Fruit fly (Drosophila melanogaster) whole organism, embryonic: Measurements from ENCODE around the gene Spn28B.

Source experiments
- Antp ChIP-seq: fragments of 200-800 bp; sonication (Bioruptor generic); optimal IDR thresholded peaks from 3 replicates; lab custom pipeline; 2016; ENCODE audit warnings: missing biosample characterization, missing genetic modification characterization
- Asciz ChIP-seq: fragments of 200-800 bp; sonication (Bioruptor generic); optimal IDR thresholded peaks from 2 replicates; lab custom pipeline; 2017; ENCODE audit warnings: missing biosample characterization, mild to moderate bottlenecking, missing genetic modification characterization, missing genetic modification reagents
- Atf-2 ChIP-seq: fragments of 200-800 bp; sonication (Bioruptor generic); optimal IDR thresholded peaks from 2 replicates; lab custom pipeline; 2016; ENCODE audit warnings: missing biosample characterization, missing genetic modification characterization
- Atf6 ChIP-seq: fragments of 200-800 bp; sonication (Bioruptor generic); IDR thresholded peaks from 2 replicates; pipeline ENCODE4 v1.3.6; 2022; ENCODE audit warnings: missing biosample characterization, missing genetic modification characterization
- CG11456 ChIP-seq: fragments of 200-800 bp; sonication (Bioruptor generic); IDR thresholded peaks from 3 replicates; pipeline ENCODE4 v1.3.6; 2022; ENCODE audit warnings: missing biosample characterization, missing genetic modification characterization
- CG12659 ChIP-seq: fragments of 200-800 bp; sonication (Bioruptor generic); optimal IDR thresholded peaks from 3 replicates; lab custom pipeline; 2017; ENCODE audit warnings: mild to moderate bottlenecking, missing biosample characterization, missing genetic modification reagents, missing genetic modification characterization
- CG1529 ChIP-seq: fragments of 200-800 bp; sonication (Bioruptor generic); optimal IDR thresholded peaks from 3 replicates; lab custom pipeline; 2018; ENCODE audit warnings: missing biosample characterization, missing genetic modification characterization
- CG15601 ChIP-seq: fragments of 200-800 bp; sonication (Bioruptor generic); optimal IDR thresholded peaks from 3 replicates; lab custom pipeline; 2019; ENCODE audit warnings: missing biosample characterization, mild to moderate bottlenecking, missing genetic modification characterization, moderate library complexity
- CG1603 ChIP-seq: fragments of 200-800 bp; sonication (Bioruptor generic); optimal IDR thresholded peaks from 2 replicates; lab custom pipeline; 2019; ENCODE audit warnings: missing biosample characterization, mild to moderate bottlenecking, missing genetic modification characterization, moderate library complexity
- CG17568 ChIP-seq: fragments of 200-800 bp; sonication (Bioruptor generic); optimal IDR thresholded peaks from 2 replicates; lab custom pipeline; 2018; ENCODE audit warnings: missing biosample characterization, mild to moderate bottlenecking, missing genetic modification characterization, moderate library complexity
- CG17829 ChIP-seq: fragments of 200-800 bp; optimal IDR thresholded peaks from 2 replicates; lab custom pipeline; 2019; ENCODE audit warnings: missing biosample characterization, mild to moderate bottlenecking, missing genetic modification characterization, moderate library complexity
- CG2712 ChIP-seq: fragments of 200-800 bp; optimal IDR thresholded peaks from 3 replicates; lab custom pipeline; 2019; ENCODE audit warnings: missing biosample characterization, mild to moderate bottlenecking, missing genetic modification characterization, moderate library complexity
- CG32772 ChIP-seq: fragments of 200-800 bp; sonication (Bioruptor generic); IDR thresholded peaks from 2 replicates; pipeline ENCODE4 v1.3.6; 2022; ENCODE audit warnings: missing biosample characterization, missing genetic modification characterization
- CG33557 ChIP-seq: fragments of 200-800 bp; sonication (Bioruptor generic); optimal IDR thresholded peaks from 2 replicates; lab custom pipeline; 2019; ENCODE audit warnings: missing biosample characterization, mild to moderate bottlenecking, missing genetic modification characterization, moderate library complexity
- CG3995 ChIP-seq: fragments of 200-800 bp; sonication (Bioruptor generic); optimal IDR thresholded peaks from 3 replicates; lab custom pipeline; 2016; ENCODE audit warnings: missing biosample characterization, missing genetic modification characterization
- CG6854 ChIP-seq: fragments of 200-800 bp; sonication (Bioruptor generic); optimal IDR thresholded peaks from 3 replicates; lab custom pipeline; 2017; ENCODE audit warnings: missing biosample characterization, mild to moderate bottlenecking, missing genetic modification characterization
- CG7372 ChIP-seq: fragments of 200-800 bp; sonication (Bioruptor generic); IDR thresholded peaks from 2 replicates; pipeline ENCODE4 v1.3.6; 2022; ENCODE audit warnings: missing biosample characterization, missing genetic modification characterization
- CG7556 ChIP-seq: fragments of 200-800 bp; sonication (Bioruptor generic); optimal IDR thresholded peaks from 2 replicates; lab custom pipeline; 2017; ENCODE audit warnings: missing biosample characterization, mild to moderate bottlenecking, missing genetic modification characterization
- CG8359 ChIP-seq: fragments of 200-800 bp; sonication (Bioruptor generic); optimal IDR thresholded peaks from 2 replicates; lab custom pipeline; 2017; ENCODE audit warnings: missing biosample characterization, mild to moderate bottlenecking, missing genetic modification characterization, borderline replicate concordance
- Camta ChIP-seq: fragments of 200-800 bp; sonication (Bioruptor generic); optimal IDR thresholded peaks from 2 replicates; lab custom pipeline; 2016; ENCODE audit warnings: missing biosample characterization, missing genetic modification characterization
- D19A ChIP-seq: fragments of 200-800 bp; optimal IDR thresholded peaks from 3 replicates; lab custom pipeline; 2019; ENCODE audit warnings: missing biosample characterization, mild to moderate bottlenecking, missing genetic modification characterization, moderate library complexity
- Dll ChIP-seq: fragments of 200-800 bp; sonication (Bioruptor generic); IDR thresholded peaks from 4 replicates; pipeline ENCODE4 v1.3.6; 2022; ENCODE audit warnings: missing biosample characterization, missing genetic modification characterization; ENCODE audit not compliant: partially characterized antibody
- GATAe ChIP-seq: fragments of 200-800 bp; sonication (Bioruptor generic); conservative IDR thresholded peaks from 2 replicates; pipeline ENCODE4 v1.3.6; 2022; ENCODE audit warnings: missing biosample characterization, missing genetic modification characterization
- HHEX ChIP-seq: fragments of 200-800 bp; sonication (Bioruptor generic); optimal IDR thresholded peaks from 3 replicates; lab custom pipeline; 2017; ENCODE audit warnings: missing biosample characterization, mild to moderate bottlenecking, missing genetic modification characterization, missing genetic modification reagents
- HLH4C ChIP-seq: fragments of 200-800 bp; sonication (Bioruptor generic); IDR thresholded peaks from 3 replicates; pipeline ENCODE4 v1.3.6; 2022; ENCODE audit warnings: missing biosample characterization, missing genetic modification characterization; ENCODE audit not compliant: partially characterized antibody
- Hmr ChIP-seq: fragments of 200-800 bp; sonication (Bioruptor generic); optimal IDR thresholded peaks from 3 replicates; lab custom pipeline; 2017; ENCODE audit warnings: mild to moderate bottlenecking, missing biosample characterization, missing genetic modification reagents, missing genetic modification characterization
- Hmx ChIP-seq: fragments of 200-800 bp; sonication (Bioruptor generic); optimal IDR thresholded peaks from 2 replicates; lab custom pipeline; 2016; ENCODE audit warnings: missing biosample characterization, missing genetic modification characterization
- Hr39 ChIP-seq: fragments of >200 bp; optimal IDR thresholded peaks from 2 replicates; lab custom pipeline; 2017
- Med ChIP-seq: fragments of 200-800 bp; sonication (Bioruptor generic); peaks from one replicate; lab custom pipeline; 2016; ENCODE audit warnings: missing biosample characterization, missing genetic modification characterization, mild to moderate bottlenecking, inconsistent platforms, moderate library complexity
- NK7.1 ChIP-seq: fragments of 200-800 bp; sonication (Bioruptor generic); optimal IDR thresholded peaks from 3 replicates; lab custom pipeline; 2016; ENCODE audit warnings: missing biosample characterization, missing genetic modification characterization
- Opbp ChIP-seq: fragments of 200-800 bp; sonication (Bioruptor generic); IDR thresholded peaks from 3 replicates; pipeline ENCODE4 v1.3.6; 2022; ENCODE audit warnings: missing biosample characterization, missing genetic modification characterization; ENCODE audit not compliant: partially characterized antibody
- Optix ChIP-seq: fragments of 200-800 bp; sonication (Bioruptor generic); IDR thresholded peaks from 3 replicates; pipeline ENCODE4 v1.3.6; 2022; ENCODE audit warnings: missing biosample characterization, missing genetic modification characterization
- Stat92E ChIP-seq, 3 experiments: fragments of >200 bp in 2 of 3; fragments of 200-800 bp in 1 of 3; sonication (Bioruptor generic) in 1 of 3; optimal IDR thresholded peaks; 2 replicates each; lab custom pipeline; 2017 to 2019; ENCODE audit warnings: missing biosample characterization in 3 of 3, missing genetic modification characterization in 3 of 3, mild to moderate bottlenecking in 1 of 3, moderate library complexity in 1 of 3
- Tbp ChIP-seq: fragments of >200 bp; optimal IDR thresholded peaks from 2 replicates; lab custom pipeline; 2018; ENCODE audit warnings: missing biosample characterization, missing genetic modification characterization
- Trl ChIP-seq, 3 experiments: fragments of >200 bp in 2 of 3; fragments of 200-800 bp in 1 of 3; sonication (Bioruptor generic) in 1 of 3; optimal IDR thresholded peaks; 2 replicates in 1 of 3; 3 replicates in 2 of 3; lab custom pipeline; 2016 to 2017; ENCODE audit warnings: missing biosample characterization in 1 of 3, missing genetic modification characterization in 1 of 3
- ara ChIP-seq: fragments of 200-800 bp; sonication (Bioruptor generic); IDR thresholded peaks from 2 replicates; pipeline ENCODE4 v1.3.6; 2022; ENCODE audit warnings: missing biosample characterization, missing genetic modification characterization
- dan ChIP-seq: fragments of 200-800 bp; sonication (Bioruptor generic); IDR thresholded peaks from 2 replicates; pipeline ENCODE4 v1.3.6; 2022; ENCODE audit warnings: missing biosample characterization, missing genetic modification characterization
- dysf ChIP-seq: fragments of 200-800 bp; sonication (Bioruptor generic); IDR thresholded peaks from 3 replicates; pipeline ENCODE4 v1.3.6; 2022; ENCODE audit warnings: missing biosample characterization, missing genetic modification characterization
- fd64A ChIP-seq: fragments of 200-800 bp; sonication (Bioruptor generic); optimal IDR thresholded peaks from 3 replicates; lab custom pipeline; 2018; ENCODE audit warnings: missing biosample characterization, mild to moderate bottlenecking, missing genetic modification characterization
- grn ChIP-seq: fragments of 200-800 bp; sonication (Bioruptor generic); optimal IDR thresholded peaks from 3 replicates; lab custom pipeline; 2017; ENCODE audit warnings: missing biosample characterization, missing genetic modification characterization
- hkb ChIP-seq, 2 experiments: fragments of 200-800 bp in 1 of 2; fragments of >200 bp in 1 of 2; sonication (Bioruptor generic) in 1 of 2; IDR thresholded peaks in 1 of 2; optimal IDR thresholded peaks in 1 of 2; 2 replicates each; pipeline versions ENCODE4 v1.3.6 to Lab custom; 2017 to 2022; ENCODE audit warnings: missing biosample characterization in 1 of 2, missing genetic modification characterization in 1 of 2
- klu ChIP-seq: fragments of 200-800 bp; sonication (Bioruptor generic); IDR thresholded peaks from 2 replicates; pipeline ENCODE4 v1.3.6; 2022; ENCODE audit warnings: missing biosample characterization, missing genetic modification characterization
- lab ChIP-seq: fragments of 200-800 bp; sonication (Bioruptor generic); optimal IDR thresholded peaks from 3 replicates; lab custom pipeline; 2017; ENCODE audit warnings: missing biosample characterization, missing genetic modification characterization, mild to moderate bottlenecking, moderate library complexity, missing genetic modification reagents
- lilli ChIP-seq: fragments of 200-800 bp; sonication (Bioruptor generic); optimal IDR thresholded peaks from 3 replicates; lab custom pipeline; 2016; ENCODE audit warnings: missing biosample characterization, missing genetic modification characterization
- lola ChIP-seq, 3 experiments: fragments of >200 bp in 2 of 3; fragments of 200-800 bp in 1 of 3; sonication (Bioruptor generic) in 1 of 3; optimal IDR thresholded peaks; 2 replicates each; lab custom pipeline; 2017 to 2019; ENCODE audit warnings: missing biosample characterization in 3 of 3, missing genetic modification characterization in 3 of 3, mild to moderate bottlenecking in 1 of 3, moderate library complexity in 1 of 3
- luna ChIP-seq: fragments of 200-800 bp; sonication (Bioruptor generic); optimal IDR thresholded peaks from 2 replicates; lab custom pipeline; 2016; ENCODE audit warnings: missing biosample characterization, missing genetic modification characterization
- nau ChIP-seq: fragments of 200-800 bp; sonication (Bioruptor generic); optimal IDR thresholded peaks from 3 replicates; lab custom pipeline; 2017; ENCODE audit warnings: missing biosample characterization, mild to moderate bottlenecking, missing genetic modification characterization, missing genetic modification reagents
- seq ChIP-seq: fragments of 200-800 bp; sonication (Bioruptor generic); IDR thresholded peaks from 2 replicates; pipeline ENCODE4 v1.3.6; 2022; ENCODE audit warnings: missing biosample characterization, missing genetic modification characterization
- sr ChIP-seq: fragments of 200-800 bp; sonication (Bioruptor generic); IDR thresholded peaks from 3 replicates; pipeline ENCODE4 v1.3.6; 2022; ENCODE audit warnings: missing biosample characterization, missing genetic modification characterization

The Spn28B gene

dm6 chr2L:7628382-7628965 lies 46.8 kb downstream of the Spn28B start (continued):
- TF ChIP-seq hkb (optimal IDR thresholded peaks at IDR 0.05; lab: Kevin White, UChicago) (no peak), hkb (GFP tag; IDR thresholded peaks at IDR 0.05; lab: Robert Waterston, UW) (peak; percentile 13; the same call in 1 of the 2 replicates), ara (GFP tag; lab: Robert Waterston, UW) (0 out of 2 replicates have a peak, but pooled peaks have one; percentile 39), NK7.1 (GFP tag; lab: Kevin White, UChicago) (no peak), luna (GFP tag; lab: Kevin White, UChicago) (no peak), fd64A (GFP tag; lab: Kevin White, UChicago) (peak; percentile 10), Trl (optimal IDR thresholded peaks at IDR 0.05; lab: Kevin White, UChicago) (no peak), Trl (GFP tag; optimal IDR thresholded peaks at IDR 0.05; lab: Kevin White, UChicago) (peak; percentile 24), dan (GFP tag; lab: Robert Waterston, UW) (no peak), Med (GFP tag; lab: Kevin White, UChicago) (peak; percentile 73), CG32772 (GFP tag; lab: Robert Waterston, UW) (no peak), CG17829 (tag; lab: Kevin White, UChicago) (peak; percentile 7), HHEX (GFP tag; lab: Kevin White, UChicago) (peak; percentile 31), Hmr (GFP tag; lab: Kevin White, UChicago) (peak; percentile 15), CG7372 (GFP tag; lab: Robert Waterston, UW) (no peak), CG15601 (peak; percentile 24), CG7556 (GFP tag; lab: Kevin White, UChicago) (no peak), Tbp (GFP tag; lab: Kevin White, UChicago) (no peak), grn (GFP tag; lab: Kevin White, UChicago) (no peak), CG8359 (peak; percentile 42), Optix (GFP tag; lab: Robert Waterston, UW) (no peak), CG3995 (GFP tag; lab: Kevin White, UChicago) (no peak), CG17568 (GFP tag; lab: Kevin White, UChicago) (peak; percentile 23), CG1603 (tag; lab: Kevin White, UChicago) (peak; percentile 29), GATAe (GFP tag; lab: Robert Waterston, UW) (no peak), Camta (peak; percentile 33), CG33557 (GFP tag; lab: Kevin White, UChicago) (peak; percentile 31), Dll (GFP tag; lab: Robert Waterston, UW) (no peak), Antp (GFP tag; lab: Kevin White, UChicago) (no peak), CG1529 (GFP tag; lab: Kevin White, UChicago) (peak; percentile 2), klu (GFP tag; lab: Robert Waterston, UW) (no peak), lilli (no peak), Atf6 (GFP tag; lab: Robert Waterston, UW) (0 out of 2 replicates have a peak, but pooled peaks have one; percentile 10), Hmx (GFP tag; lab: Kevin White, UChicago) (no peak), Atf-2 (GFP tag; lab: Kevin White, UChicago) (no peak), Stat92E (GFP tag; optimal IDR thresholded peaks at IDR 0.05; lab: Kevin White, UChicago) (no peak), Asciz (peak; percentile 38), Hr39 (lab: Kevin White, UChicago) (no peak), dysf (GFP tag; lab: Robert Waterston, UW) (no peak), lola (GFP tag; optimal IDR thresholded peaks at IDR 0.05; lab: Kevin White, UChicago) (peak in 1 of 3 experiments; percentile 12), Opbp (GFP tag; lab: Robert Waterston, UW) (no peak), CG2712 (tag; lab: Kevin White, UChicago) (peak; percentile 16), CG11456 (GFP tag; lab: Robert Waterston, UW) (no peak), CG12659 (GFP tag; lab: Kevin White, UChicago) (no peak), sr (0 out of 3 replicates have a peak, but pooled peaks have one; percentile 8), nau (GFP tag; lab: Kevin White, UChicago) (peak; percentile 55), CG6854 (GFP tag; lab: Kevin White, UChicago) (no peak), seq (no peak), D19A (tag; lab: Kevin White, UChicago) (no peak), lab (GFP tag; lab: Kevin White, UChicago) (peak; percentile 85), HLH4C (GFP tag; lab: Robert Waterston, UW) (no peak)
